Worm (Caenorhabditis elegans) whole organism, midembryonic: Measurements from ENCODE around the gene C09G1.4.

Experiments used
- klf-2 ChIP-seq: fragments of 200-800 bp; sonication (Bioruptor generic); conservative IDR thresholded peaks from 2 replicates; pipeline ENCODE4 v1.3.6; 2022; ENCODE audit warnings: missing genetic modification reagents, missing genetic modification characterization, missing compliant biosample characterization
- med-1 ChIP-seq: sonication (generic microtip); optimal IDR thresholded peaks from 2 replicates; lab custom pipeline; 2017; ENCODE audit warnings: missing genetic modification characterization, mild to moderate bottlenecking, missing compliant biosample characterization, antibody characterized with exemption, missing genetic modification reagents; ENCODE audit not compliant: insufficient read depth
- tab-1 ChIP-seq: fragments of 200-800 bp; sonication (Bioruptor generic); IDR thresholded peaks from 2 replicates; pipeline ENCODE4 v1.3.6; 2022; ENCODE audit warnings: missing genetic modification characterization, missing compliant biosample characterization

DNA sequence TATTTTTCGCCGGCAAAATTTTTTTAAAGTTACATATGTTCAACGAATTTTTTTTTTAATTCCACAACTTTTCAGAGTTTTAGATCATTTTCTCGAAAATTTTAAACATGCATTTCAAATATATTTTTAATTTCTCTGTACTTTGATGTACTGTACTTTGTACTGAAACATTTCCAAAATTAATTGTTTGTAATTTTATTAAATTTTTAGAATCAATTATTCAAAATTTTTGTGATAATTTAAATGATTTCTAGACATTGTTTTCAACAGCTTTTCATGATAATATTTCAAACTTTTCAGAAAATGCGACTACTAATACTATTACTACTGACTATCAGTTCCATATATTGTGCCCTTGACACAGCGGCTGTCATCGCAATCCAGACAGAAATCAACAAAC is 62.7 kb downstream of the C09G1.4 start, which contains the start of gene mec-5:
- TF ChIP-seq med-1 (GFP tag; lab: Kevin White, UChicago) (no peak), klf-2 (GFP tag; lab: Robert Waterston, UW) (no peak), tab-1 (no peak)
